Worm (Caenorhabditis elegans) whole organism, L3 larva: ENCODE measurements around the gene C46A5.6.

Source experiments
- R02D3.7 ChIP-seq: fragments of 150-350 bp; optimal IDR thresholded peaks from 2 replicates; lab custom pipeline; 2014; ENCODE audit warnings: missing biosample characterization, missing genetic modification characterization
- ama-1 ChIP-seq: fragments of 150-350 bp; optimal IDR thresholded peaks from 2 replicates; lab custom pipeline; 2018
- ceh-82 ChIP-seq: fragments of 150-350 bp; optimal IDR thresholded peaks from 2 replicates; lab custom pipeline; 2014; ENCODE audit warnings: missing biosample characterization, missing genetic modification characterization
- elt-2 ChIP-seq: sonication (generic microtip); optimal IDR thresholded peaks from 2 replicates; lab custom pipeline; 2016; ENCODE audit warnings: missing genetic modification reagents, mild to moderate bottlenecking, missing genetic modification characterization, missing compliant biosample characterization
- fkh-10 ChIP-seq: sonication (generic microtip); optimal IDR thresholded peaks from 2 replicates; lab custom pipeline; 2017; ENCODE audit warnings: missing biosample characterization, missing genetic modification reagents, missing genetic modification characterization
- jun-1 ChIP-seq: fragments of 150-350 bp; optimal IDR thresholded peaks from 2 replicates; lab custom pipeline; 2014; ENCODE audit warnings: missing biosample characterization, missing genetic modification reagents, missing genetic modification characterization
- lin-39 ChIP-seq: fragments of 150-350 bp; optimal IDR thresholded peaks from 2 replicates; lab custom pipeline; 2018; ENCODE audit warnings: missing biosample characterization, missing genetic modification reagents, missing genetic modification characterization
- nfya-1 ChIP-seq: sonication (generic microtip); optimal IDR thresholded peaks from 2 replicates; lab custom pipeline; 2017; ENCODE audit warnings: missing genetic modification characterization, mild to moderate bottlenecking, missing compliant biosample characterization, antibody characterized with exemption, moderate library complexity; ENCODE audit not compliant: insufficient read depth
- nhr-11 ChIP-seq: fragments of 150-350 bp; optimal IDR thresholded peaks from 2 replicates; lab custom pipeline; 2014; ENCODE audit warnings: missing biosample characterization, missing genetic modification characterization
- nhr-23 ChIP-seq: fragments of 150-350 bp; optimal IDR thresholded peaks from 2 replicates; lab custom pipeline; 2014; ENCODE audit warnings: missing biosample characterization, missing genetic modification reagents, missing genetic modification characterization
- nhr-237 ChIP-seq: fragments of 150-350 bp; optimal IDR thresholded peaks from 2 replicates; lab custom pipeline; 2014; ENCODE audit warnings: missing biosample characterization, missing genetic modification characterization
- nhr-25 ChIP-seq: sonication (generic microtip); optimal IDR thresholded peaks from 2 replicates; lab custom pipeline; 2017; ENCODE audit warnings: missing biosample characterization, missing genetic modification characterization
- skn-1 ChIP-seq: fragments of 150-350 bp; optimal IDR thresholded peaks from 2 replicates; lab custom pipeline; 2014; ENCODE audit warnings: missing biosample characterization, missing genetic modification characterization
- ztf-11 ChIP-seq: fragments of 150-350 bp; optimal IDR thresholded peaks from 2 replicates; lab custom pipeline; 2014; ENCODE audit warnings: missing biosample characterization, missing genetic modification characterization

DNA sequence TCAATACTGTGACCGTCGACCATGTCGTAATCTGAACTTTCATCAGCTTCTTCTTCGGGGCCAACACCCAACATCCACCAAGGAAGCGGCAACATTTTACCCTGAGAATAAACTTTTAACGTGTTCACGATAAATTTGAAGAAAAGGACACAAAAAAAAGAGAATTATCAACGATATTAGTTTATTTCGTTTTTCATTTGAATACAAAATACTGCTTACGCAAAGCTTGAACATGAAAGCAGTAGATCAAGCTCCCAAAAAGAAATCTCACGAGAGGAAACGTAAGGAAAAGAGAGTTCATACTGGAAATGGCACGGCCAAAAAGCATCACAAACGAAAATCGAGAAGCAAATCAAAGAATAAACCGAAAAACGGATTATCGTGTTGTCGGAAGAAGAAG, at the start of gene C46A5.6, which contains the start of gene C46A5.1:
- no peak for TF ChIP-seq nhr-25 (tag; lab: Kevin White, UChicago)
- TF ChIP-seq lin-39: no peak
- TF ChIP-seq jun-1 (tag; lab: Kevin White, UChicago): no peak
- TF ChIP-seq ceh-82 (tag; lab: Kevin White, UChicago): no peak
- no peak for TF ChIP-seq nfya-1 (tag; lab: Kevin White, UChicago)
- TF ChIP-seq nhr-237 (tag; lab: Kevin White, UChicago): no peak
- TF ChIP-seq nhr-11: no peak
- no peak for TF ChIP-seq fkh-10 (GFP tag; lab: Kevin White, UChicago)
- no peak for TF ChIP-seq ztf-11 (tag; lab: Kevin White, UChicago)
- no peak for TF ChIP-seq R02D3.7 (tag; lab: Kevin White, UChicago)
- no peak for TF ChIP-seq skn-1 (tag; lab: Kevin White, UChicago)
- no peak for TF ChIP-seq nhr-23 (tag; lab: Kevin White, UChicago)
- no peak for TF ChIP-seq elt-2
- no peak for TF ChIP-seq ama-1
